Worm (Caenorhabditis elegans) whole organism, late embryonic: ENCODE measurements around the gene nxf-2.
"Not testable (repeated sequence)": the region's sequence is repeated elsewhere in the genome, so short reads cannot be mapped to it uniquely, and the experiment has no call there.

Experiments
- C08G9.2 ChIP-seq: sonication (generic microtip); optimal IDR thresholded peaks from 2 replicates; lab custom pipeline; 2016; ENCODE audit warnings: mild to moderate bottlenecking, missing genetic modification characterization, moderate library complexity, missing compliant biosample characterization
- F13H6.1 ChIP-seq: sonication (generic microtip); optimal IDR thresholded peaks from 2 replicates; lab custom pipeline; 2016; ENCODE audit warnings: missing genetic modification characterization, missing compliant biosample characterization
- ama-1 ChIP-seq: fragments of 150-350 bp; optimal IDR thresholded peaks from 2 replicates; lab custom pipeline; 2014
- ceh-19 ChIP-seq: fragments of 200-800 bp; sonication (Bioruptor generic); optimal IDR thresholded peaks from 2 replicates; lab custom pipeline; 2018; ENCODE audit warnings: mild to moderate bottlenecking, missing genetic modification characterization, missing compliant biosample characterization
- ceh-6 ChIP-seq: fragments of 200-800 bp; sonication (Bioruptor generic); optimal IDR thresholded peaks from 2 replicates; lab custom pipeline; 2018; ENCODE audit warnings: mild to moderate bottlenecking, missing genetic modification characterization, missing compliant biosample characterization
- dmd-4 ChIP-seq: sonication (generic microtip); optimal IDR thresholded peaks from 2 replicates; lab custom pipeline; 2016; ENCODE audit warnings: borderline replicate concordance, missing genetic modification characterization, missing compliant biosample characterization
- fkh-10 ChIP-seq: fragments of 150-350 bp; optimal IDR thresholded peaks from 2 replicates; lab custom pipeline; 2014; ENCODE audit warnings: missing biosample characterization, missing genetic modification reagents, missing genetic modification characterization
- npax-4 ChIP-seq: sonication (generic microtip); optimal IDR thresholded peaks from 2 replicates; lab custom pipeline; 2016; ENCODE audit warnings: missing genetic modification characterization, missing compliant biosample characterization
- pag-3 ChIP-seq: sonication (generic microtip); optimal IDR thresholded peaks from 2 replicates; lab custom pipeline; 2016; ENCODE audit warnings: missing compliant biosample characterization, missing genetic modification characterization, borderline replicate concordance
- pha-4 ChIP-seq: fragments of 150-350 bp; optimal IDR thresholded peaks from 2 replicates; lab custom pipeline; 2018; ENCODE audit warnings: missing biosample characterization, missing genetic modification reagents, missing genetic modification characterization
- sox-4 ChIP-seq: sonication (generic microtip); optimal IDR thresholded peaks from 2 replicates; lab custom pipeline; 2017; ENCODE audit warnings: mild to moderate bottlenecking, missing genetic modification characterization, inconsistent platforms, missing compliant biosample characterization
- tbx-2 ChIP-seq: sonication (generic microtip); optimal IDR thresholded peaks from 2 replicates; lab custom pipeline; 2016; ENCODE audit warnings: missing genetic modification characterization, missing compliant biosample characterization
- tbx-7 ChIP-seq: sonication (generic microtip); optimal IDR thresholded peaks from 2 replicates; lab custom pipeline; 2016; ENCODE audit warnings: missing genotype, missing genetic modification characterization, missing compliant biosample characterization
- zip-5 ChIP-seq: sonication (generic microtip); optimal IDR thresholded peaks from 2 replicates; lab custom pipeline; 2016; ENCODE audit warnings: missing genetic modification characterization, missing compliant biosample characterization

ce11 chrV:14463087-14463486, 45.5 kb upstream of the nxf-2 start, which contains the start of gene F08H9.3:
- not testable (repeated sequence) for TF ChIP-seq ceh-19 (GFP tag; lab: Kevin White, UChicago); pha-4 (tag; lab: Kevin White, UChicago); npax-4 (tag; lab: Kevin White, UChicago); tbx-7 (tag; lab: Kevin White, UChicago); fkh-10 (GFP tag; lab: Kevin White, UChicago); ama-1 (lab: Kevin White, UChicago); sox-4 (tag; lab: Kevin White, UChicago); ceh-6; dmd-4 (tag; lab: Kevin White, UChicago); pag-3 (tag; lab: Kevin White, UChicago); F13H6.1 (tag; lab: Kevin White, UChicago); zip-5; C08G9.2; tbx-2 (tag; lab: Kevin White, UChicago)
